Worm (Caenorhabditis elegans) whole organism, mixed stage, embryonic: ENCODE data around the gene dhs-17.

Source experiments
- ces-1 ChIP-seq: fragments of 150-350 bp; optimal IDR thresholded peaks from 2 replicates; lab custom pipeline; 2014; ENCODE audit warnings: missing biosample characterization, missing genetic modification reagents, missing genetic modification characterization
- elt-1 ChIP-seq: sonication (generic microtip); optimal IDR thresholded peaks from 2 replicates; lab custom pipeline; 2017; ENCODE audit warnings: missing genetic modification characterization, mild to moderate bottlenecking, missing compliant biosample characterization, antibody characterized with exemption, moderate library complexity, borderline replicate concordance; ENCODE audit not compliant: insufficient read depth
- elt-3 ChIP-seq: fragments of 150-350 bp; optimal IDR thresholded peaks from 2 replicates; lab custom pipeline; 2014; ENCODE audit warnings: missing biosample characterization, missing genetic modification characterization
- lin-13 ChIP-seq: fragments of 150-350 bp; optimal IDR thresholded peaks from 2 replicates; lab custom pipeline; 2014; ENCODE audit warnings: missing biosample characterization, missing genetic modification characterization
- lin-32 ChIP-seq: fragments of 200-800 bp; sonication (Bioruptor generic); optimal IDR thresholded peaks from 2 replicates; lab custom pipeline; 2018; ENCODE audit warnings: mild to moderate bottlenecking, missing genetic modification characterization, missing compliant biosample characterization
- lsy-2 ChIP-seq: fragments of 150-350 bp; optimal IDR thresholded peaks from 2 replicates; lab custom pipeline; 2014; ENCODE audit warnings: missing biosample characterization, missing genetic modification characterization
- mab-5 ChIP-seq: fragments of 150-350 bp; optimal IDR thresholded peaks from 2 replicates; lab custom pipeline; 2014; ENCODE audit warnings: missing biosample characterization, missing genetic modification characterization
- nhr-12 ChIP-seq: fragments of 150-350 bp; optimal IDR thresholded peaks from 2 replicates; lab custom pipeline; 2014; ENCODE audit warnings: missing biosample characterization, missing genetic modification characterization
- nhr-237 ChIP-seq: fragments of 150-350 bp; optimal IDR thresholded peaks from 2 replicates; lab custom pipeline; 2014; ENCODE audit warnings: missing biosample characterization, missing genetic modification characterization
- nhr-76 ChIP-seq: sonication (generic microtip); optimal IDR thresholded peaks from 2 replicates; lab custom pipeline; 2017; ENCODE audit warnings: missing biosample characterization, missing genetic modification characterization
- pha-4 ChIP-seq: fragments of 150-350 bp; optimal IDR thresholded peaks from 2 replicates; lab custom pipeline; 2018; ENCODE audit warnings: missing biosample characterization, missing genetic modification reagents, missing genetic modification characterization
- snpc-4 ChIP-seq: fragments of 150-350 bp; optimal IDR thresholded peaks from 2 replicates; lab custom pipeline; 2014; ENCODE audit warnings: missing biosample characterization, missing genetic modification characterization
- unc-39 ChIP-seq: fragments of 150-350 bp; optimal IDR thresholded peaks from 2 replicates; lab custom pipeline; 2014; ENCODE audit warnings: missing biosample characterization, missing genetic modification characterization
- unc-62 ChIP-seq: fragments of 150-350 bp; optimal IDR thresholded peaks from 2 replicates; lab custom pipeline; 2014; ENCODE audit warnings: missing biosample characterization, missing genetic modification reagents, missing genetic modification characterization

ce11 chrV:6051159-6051558, 16.5 kb upstream of the dhs-17 start, which contains the start of gene jamp-1:
- TF ChIP-seq pha-4 (tag; lab: Kevin White, UChicago): no peak
- TF ChIP-seq elt-3: no peak
- no peak for TF ChIP-seq nhr-12 (tag; lab: Kevin White, UChicago)
- no peak for TF ChIP-seq unc-62 (GFP tag; lab: Kevin White, UChicago)
- TF ChIP-seq ces-1: no peak
- no peak for TF ChIP-seq lin-32
- no peak for TF ChIP-seq snpc-4 (tag; lab: Kevin White, UChicago)
- TF ChIP-seq elt-1 (tag; lab: Kevin White, UChicago): no peak
- TF ChIP-seq mab-5 (tag; lab: Kevin White, UChicago): no peak
- TF ChIP-seq nhr-237 (tag; lab: Kevin White, UChicago): no peak
- no peak for TF ChIP-seq nhr-76
- no peak for TF ChIP-seq lsy-2 (tag; lab: Kevin White, UChicago)
- no peak for TF ChIP-seq lin-13 (tag; lab: Kevin White, UChicago)
- no peak for TF ChIP-seq unc-39 (tag; lab: Kevin White, UChicago)
